Fruit fly (Drosophila melanogaster) ovary, adult (tissue): Measurements from ENCODE around the gene Acat2.
A peak's percentile ranks its signal among the peaks of the same experiment; 100 is the strongest.

Experiments used
- CG17801 ChIP-seq: fragments of 200-800 bp; optimal IDR thresholded peaks from 2 replicates; lab custom pipeline; 2019; ENCODE audit warnings: missing biosample characterization, mild to moderate bottlenecking, missing genetic modification characterization, moderate library complexity; ENCODE audit not compliant: partially characterized antibody

Gene Acat2

dm6 chr3L:1330420-1330819, 27.7 kb downstream of the Acat2 start:
- no peak for TF ChIP-seq CG17801

- TF ChIP-seq CG17801: no peak
Observed at dm6 chr3L:1331542-1331941, 28.8 kb downstream of the Acat2 start, which contains the start of gene msd1. msd1 (plus strand) TSS chr3L:1331744.

- no peak for TF ChIP-seq CG17801
Observed at dm6 chr3L:1332973-1333372, 30.2 kb downstream of the Acat2 start, which contains the start of gene msd5. msd5 (minus strand) TSS chr3L:1333146.

- TF ChIP-seq CG17801: peak; percentile 85
Observed at dm6 chr3L:1334571-1335427, 32.1 kb downstream of the Acat2 start, which contains the start of the genes Hmbs and CG2211. Hmbs (plus strand) TSS chr3L:1334889. CG2211 (minus strand) TSS chr3L:1335359.

dm6 chr3L:1335428-1335764, 32.7 kb downstream of the Acat2 start:
- peak; percentile 40 for TF ChIP-seq CG17801

dm6 chr3L:1335989-1336961, 33.5 kb downstream of the Acat2 start:
- TF ChIP-seq CG17801: no peak

dm6 chr3L:1342133-1342580, 39.4 kb downstream of the Acat2 start, which contains the start of gene indra:
indra (minus strand) TSS chr3L:1342403.
- TF ChIP-seq CG17801: peak; percentile 41

dm6 chr3L:1346956-1347587, 44.3 kb downstream of the Acat2 start:
- TF ChIP-seq CG17801: no peak

dm6 chr3L:1348248-1348647, 45.5 kb downstream of the Acat2 start:
- TF ChIP-seq CG17801: no peak

- no peak for TF ChIP-seq CG17801
Observed at dm6 chr3L:1348935-1349334, 46.2 kb downstream of the Acat2 start.

- TF ChIP-seq CG17801: no peak
Observed at dm6 chr3L:1349397-1349796, 46.7 kb downstream of the Acat2 start.

dm6 chr3L:1349942-1350923, 47.5 kb downstream of the Acat2 start:
- peak; percentile 3 for TF ChIP-seq CG17801

dm6 chr3L:1350924-1351215, 48.1 kb downstream of the Acat2 start, which contains the start of gene CG9166:
CG9166 (plus strand) TSS chr3L:1351116.
- no peak for TF ChIP-seq CG17801

- TF ChIP-seq CG17801: peak; percentile 50
Observed at dm6 chr3L:1352065-1352464, 49.3 kb downstream of the Acat2 start.

dm6 chr3L:1354214-1354613, 51.5 kb downstream of the Acat2 start:
- TF ChIP-seq CG17801: no peak
